Fruit fly (Drosophila melanogaster) whole organism, embryonic: ENCODE measurements around the gene Prosbeta6.

Source experiments
- Ada2b ChIP-seq: fragments of 200-800 bp; sonication (Bioruptor generic); IDR thresholded peaks from 2 replicates; pipeline ENCODE4 v1.3.6; 2022; ENCODE audit warnings: missing biosample characterization, missing genetic modification characterization
- Bteb2 ChIP-seq: fragments of 200-800 bp; sonication (Bioruptor generic); optimal IDR thresholded peaks from 2 replicates; lab custom pipeline; 2016; ENCODE audit warnings: missing biosample characterization, missing genetic modification characterization
- CG10209 ChIP-seq: fragments of 200-800 bp; sonication (Bioruptor generic); optimal IDR thresholded peaks from 3 replicates; lab custom pipeline; 2017; ENCODE audit warnings: missing biosample characterization, mild to moderate bottlenecking, missing genetic modification characterization, missing genetic modification reagents
- CG10654 ChIP-seq: fragments of 200-800 bp; sonication (Bioruptor generic); optimal IDR thresholded peaks from 2 replicates; lab custom pipeline; 2016; ENCODE audit warnings: missing biosample characterization, missing genetic modification characterization
- CG11085 ChIP-seq: fragments of 200-800 bp; sonication (Bioruptor generic); IDR thresholded peaks from 2 replicates; pipeline ENCODE4 v1.3.6; 2022; ENCODE audit warnings: missing biosample characterization, missing genetic modification characterization
- CG11456 ChIP-seq: fragments of 200-800 bp; sonication (Bioruptor generic); IDR thresholded peaks from 3 replicates; pipeline ENCODE4 v1.3.6; 2022; ENCODE audit warnings: missing biosample characterization, missing genetic modification characterization
- CG12155 ChIP-seq: fragments of 200-800 bp; sonication (Bioruptor generic); optimal IDR thresholded peaks from 3 replicates; lab custom pipeline; 2016; ENCODE audit warnings: missing biosample characterization, missing genetic modification characterization
- CG13624 ChIP-seq: fragments of 200-800 bp; sonication (Bioruptor generic); optimal IDR thresholded peaks from 2 replicates; lab custom pipeline; 2016; ENCODE audit warnings: missing biosample characterization, missing genetic modification characterization
- CG13894 ChIP-seq: fragments of 200-800 bp; sonication (Bioruptor generic); optimal IDR thresholded peaks from 3 replicates; lab custom pipeline; 2018; ENCODE audit warnings: missing biosample characterization, mild to moderate bottlenecking, missing genetic modification characterization, moderate library complexity
- CG15011 ChIP-seq: fragments of 200-800 bp; sonication (Bioruptor generic); optimal IDR thresholded peaks from 3 replicates; lab custom pipeline; 2018; ENCODE audit warnings: missing biosample characterization, mild to moderate bottlenecking, missing genetic modification characterization
- CG17359 ChIP-seq: fragments of 200-800 bp; sonication (Bioruptor generic); optimal IDR thresholded peaks from 3 replicates; lab custom pipeline; 2018; ENCODE audit warnings: missing biosample characterization, mild to moderate bottlenecking, missing genetic modification characterization, moderate library complexity
- CG18599 ChIP-seq: fragments of 200-800 bp; sonication (Bioruptor generic); optimal IDR thresholded peaks from 3 replicates; lab custom pipeline; 2017; ENCODE audit warnings: missing biosample characterization, missing genetic modification characterization, mild to moderate bottlenecking, moderate library complexity, missing genetic modification reagents
- CG2120 ChIP-seq: fragments of 200-800 bp; sonication (Bioruptor generic); optimal IDR thresholded peaks from 3 replicates; lab custom pipeline; 2016; ENCODE audit warnings: missing biosample characterization, missing genetic modification characterization
- CG33213 ChIP-seq: fragments of 200-800 bp; sonication (Bioruptor generic); optimal IDR thresholded peaks from 3 replicates; lab custom pipeline; 2016; ENCODE audit warnings: missing biosample characterization, missing genetic modification characterization
- CG34422 ChIP-seq: fragments of 200-800 bp; sonication (Bioruptor generic); IDR thresholded peaks from 3 replicates; pipeline ENCODE4 v1.3.6; 2022; ENCODE audit warnings: missing biosample characterization, missing genetic modification characterization
- CG3726 ChIP-seq: fragments of 200-800 bp; sonication (Bioruptor generic); IDR thresholded peaks from 3 replicates; pipeline ENCODE4, ENCODE4 v1.3.6; 2022; ENCODE audit warnings: missing biosample characterization, missing genetic modification characterization
- CG42726 ChIP-seq: fragments of 200-800 bp; sonication (Bioruptor generic); IDR thresholded peaks from 2 replicates; pipeline ENCODE4 v1.3.6; 2022; ENCODE audit warnings: missing biosample characterization, missing genetic modification characterization; ENCODE audit not compliant: partially characterized antibody
- CG6272 ChIP-seq: fragments of 200-800 bp; sonication (Bioruptor generic); IDR thresholded peaks from 2 replicates; pipeline ENCODE4 v1.3.6; 2022; ENCODE audit warnings: missing biosample characterization, missing genetic modification characterization
- CG6683 ChIP-seq: fragments of 200-800 bp; sonication (Bioruptor generic); optimal IDR thresholded peaks from 2 replicates; lab custom pipeline; 2017; ENCODE audit warnings: missing biosample characterization, mild to moderate bottlenecking, missing genetic modification characterization, missing genetic modification reagents
- CG6689 ChIP-seq: fragments of 200-800 bp; sonication (Bioruptor generic); IDR thresholded peaks from 2 replicates; pipeline ENCODE4 v1.3.6; 2022; ENCODE audit warnings: missing biosample characterization, missing genetic modification characterization
- E2f2 ChIP-seq: fragments of 200-800 bp; sonication (Bioruptor generic); IDR thresholded peaks from 2 replicates; pipeline ENCODE4 v1.3.6; 2022; ENCODE audit warnings: missing biosample characterization, missing genetic modification characterization
- Fer2 ChIP-seq: fragments of 200-800 bp; sonication (Bioruptor generic); optimal IDR thresholded peaks from 2 replicates; lab custom pipeline; 2018; ENCODE audit warnings: missing biosample characterization, mild to moderate bottlenecking, missing genetic modification characterization, moderate library complexity
- Fer3 ChIP-seq: fragments of 200-800 bp; sonication (Bioruptor generic); optimal IDR thresholded peaks from 2 replicates; lab custom pipeline; 2018; ENCODE audit warnings: missing biosample characterization, mild to moderate bottlenecking, missing genetic modification characterization, moderate library complexity
- GATAe ChIP-seq: fragments of 200-800 bp; sonication (Bioruptor generic); conservative IDR thresholded peaks from 2 replicates; pipeline ENCODE4 v1.3.6; 2022; ENCODE audit warnings: missing biosample characterization, missing genetic modification characterization
- HmgZ ChIP-seq: fragments of 200-800 bp; sonication (Bioruptor generic); optimal IDR thresholded peaks from 2 replicates; lab custom pipeline; 2018; ENCODE audit warnings: missing biosample characterization, mild to moderate bottlenecking, missing genetic modification characterization
- Hr78 ChIP-seq, 2 experiments: fragments of 200-800 bp in 1 of 2; fragments of >200 bp in 1 of 2; sonication (Bioruptor generic) in 1 of 2; optimal IDR thresholded peaks; 2 replicates each; lab custom pipeline; 2017 to 2019; ENCODE audit warnings: missing biosample characterization in 2 of 2, missing genetic modification characterization in 2 of 2, mild to moderate bottlenecking in 1 of 2, moderate library complexity in 1 of 2
- Max ChIP-seq: fragments of 200-800 bp; sonication (Bioruptor generic); optimal IDR thresholded peaks from 2 replicates; lab custom pipeline; 2016; ENCODE audit warnings: missing biosample characterization, mild to moderate bottlenecking, missing genetic modification characterization
- NK7.1 ChIP-seq: fragments of 200-800 bp; sonication (Bioruptor generic); optimal IDR thresholded peaks from 3 replicates; lab custom pipeline; 2016; ENCODE audit warnings: missing biosample characterization, missing genetic modification characterization
- PHDP ChIP-seq: fragments of 200-800 bp; sonication (Bioruptor generic); optimal IDR thresholded peaks from 3 replicates; lab custom pipeline; 2018; ENCODE audit warnings: missing biosample characterization, mild to moderate bottlenecking, missing genetic modification characterization, moderate library complexity
- Pdp1 ChIP-seq, 2 experiments: fragments of 200-800 bp; sonication (Bioruptor generic); optimal IDR thresholded peaks; 3 replicates each; lab custom pipeline; 2016; ENCODE audit warnings: missing biosample characterization in 2 of 2, missing genetic modification characterization in 2 of 2, mild to moderate bottlenecking in 1 of 2, moderate library complexity in 1 of 2
- Sox100B ChIP-seq: fragments of 200-800 bp; sonication (Bioruptor generic); optimal IDR thresholded peaks from 3 replicates; lab custom pipeline; 2018; ENCODE audit warnings: missing biosample characterization, mild to moderate bottlenecking, missing genetic modification characterization
- Sry-β ChIP-seq: fragments of 200-800 bp; sonication (Bioruptor generic); optimal IDR thresholded peaks from 2 replicates; lab custom pipeline; 2018; ENCODE audit warnings: missing biosample characterization, mild to moderate bottlenecking, missing genetic modification characterization, moderate library complexity
- YL-1 ChIP-seq: fragments of 200-800 bp; sonication (Bioruptor generic); optimal IDR thresholded peaks from 3 replicates; lab custom pipeline; 2017; ENCODE audit warnings: missing biosample characterization, mild to moderate bottlenecking, missing genetic modification characterization
- aop ChIP-seq: fragments of 200-800 bp; sonication (Bioruptor generic); IDR thresholded peaks from 2 replicates; pipeline ENCODE4 v1.3.6; 2022; ENCODE audit warnings: missing biosample characterization, missing genetic modification characterization
- ap ChIP-seq: fragments of 200-800 bp; sonication (Bioruptor generic); IDR thresholded peaks from 2 replicates; pipeline ENCODE4 v1.3.6; 2022; ENCODE audit warnings: missing biosample characterization, missing genetic modification characterization
- cg ChIP-seq: fragments of 200-800 bp; sonication (Bioruptor generic); optimal IDR thresholded peaks from 3 replicates; lab custom pipeline; 2019; ENCODE audit warnings: missing biosample characterization, mild to moderate bottlenecking, missing genetic modification characterization, moderate library complexity
- chn ChIP-seq: fragments of 200-800 bp; sonication (Bioruptor generic); optimal IDR thresholded peaks from 2 replicates; lab custom pipeline; 2016; ENCODE audit warnings: missing biosample characterization, missing genetic modification characterization
- ci ChIP-seq: fragments of 200-800 bp; sonication (Bioruptor generic); IDR thresholded peaks from 3 replicates; pipeline ENCODE4 v1.3.6; 2022; ENCODE audit warnings: missing biosample characterization, missing genetic modification characterization
- exex ChIP-seq: fragments of 200-800 bp; sonication (Bioruptor generic); optimal IDR thresholded peaks from 4 replicates; lab custom pipeline; 2018; ENCODE audit warnings: missing biosample characterization, mild to moderate bottlenecking, missing genetic modification characterization, moderate library complexity
- fu2 ChIP-seq: fragments of 200-800 bp; sonication (Bioruptor generic); optimal IDR thresholded peaks from 2 replicates; lab custom pipeline; 2016; ENCODE audit warnings: missing biosample characterization, missing genetic modification characterization
- kni ChIP-seq: fragments of 200-800 bp; sonication (Bioruptor generic); optimal IDR thresholded peaks from 3 replicates; lab custom pipeline; 2017; ENCODE audit warnings: mild to moderate bottlenecking, missing biosample characterization, missing genetic modification reagents, missing genetic modification characterization
- lbe ChIP-seq: fragments of 200-800 bp; sonication (Bioruptor generic); optimal IDR thresholded peaks from 2 replicates; lab custom pipeline; 2016; ENCODE audit warnings: missing biosample characterization, mild to moderate bottlenecking, missing genetic modification characterization
- lilli ChIP-seq: fragments of 200-800 bp; sonication (Bioruptor generic); optimal IDR thresholded peaks from 3 replicates; lab custom pipeline; 2016; ENCODE audit warnings: missing biosample characterization, missing genetic modification characterization
- ranshi ChIP-seq: fragments of 200-800 bp; sonication (Bioruptor generic); IDR thresholded peaks from 2 replicates; pipeline ENCODE4 v1.3.6; 2022; ENCODE audit warnings: missing biosample characterization, missing genetic modification characterization
- twi ChIP-seq: fragments of 200-800 bp; optimal IDR thresholded peaks from 2 replicates; lab custom pipeline; 2019; ENCODE audit warnings: missing biosample characterization, mild to moderate bottlenecking, missing genetic modification characterization, moderate library complexity
- tx ChIP-seq: fragments of 200-800 bp; sonication (Bioruptor generic); optimal IDR thresholded peaks from 2 replicates; lab custom pipeline; 2016; ENCODE audit warnings: missing biosample characterization, missing genetic modification characterization
- unpg ChIP-seq: fragments of 200-800 bp; sonication (Bioruptor generic); optimal IDR thresholded peaks from 3 replicates; lab custom pipeline; 2018; ENCODE audit warnings: missing biosample characterization, mild to moderate bottlenecking, missing genetic modification characterization, moderate library complexity
- usp ChIP-seq: fragments of >200 bp; optimal IDR thresholded peaks from 2 replicates; lab custom pipeline; 2017; ENCODE audit warnings: missing biosample characterization, missing genetic modification characterization
- vnd ChIP-seq: fragments of 200-800 bp; sonication (Bioruptor generic); IDR thresholded peaks from 3 replicates; pipeline ENCODE4 v1.3.6; 2022; ENCODE audit warnings: missing biosample characterization, missing genetic modification characterization; ENCODE audit not compliant: partially characterized antibody

Gene Prosbeta6

dm6 chr3L:16587994-16588622 lies 22.1 kb downstream of the Prosbeta6 start (continued):
- peak; percentile 51 for TF ChIP-seq Ada2b
- TF ChIP-seq Pdp1 (GFP tag; optimal IDR thresholded peaks at IDR 0.05; lab: Kevin White, UChicago) = peak; percentile 57 to 58
- peak; percentile 47; the same call in 1 of the 2 replicates for TF ChIP-seq ap
- TF ChIP-seq ci (GFP tag; lab: Robert Waterston, UW) = peak; percentile 77; the same call in 2 of the 3 replicates
- peak; percentile 64 for TF ChIP-seq CG18599 (GFP tag; lab: Kevin White, UChicago)
- TF ChIP-seq exex (tag; lab: Kevin White, UChicago) = no peak
- TF ChIP-seq chn (GFP tag; lab: Kevin White, UChicago) = peak; percentile 73
- no peak for TF ChIP-seq CG15011 (GFP tag; lab: Kevin White, UChicago)
- TF ChIP-seq Fer3 = peak; percentile 62
- peak; percentile 76; the same call in 2 of the 3 replicates for TF ChIP-seq CG11456 (GFP tag; lab: Robert Waterston, UW)
- peak; percentile 83 for TF ChIP-seq HmgZ (tag; lab: Kevin White, UChicago)
- peak; percentile 63 for TF ChIP-seq PHDP (tag; lab: Kevin White, UChicago)
- peak; percentile 47 for TF ChIP-seq E2f2 (GFP tag; lab: Robert Waterston, UW)
- TF ChIP-seq aop (GFP tag; lab: Robert Waterston, UW) = no peak
- peak; percentile 31 for TF ChIP-seq twi (tag; lab: Kevin White, UChicago)
- TF ChIP-seq CG3726 (GFP tag; lab: Robert Waterston, UW) = peak; percentile 11; the same call in 1 of the 3 replicates
- TF ChIP-seq CG11085 (GFP tag; lab: Robert Waterston, UW) = peak; percentile 33; the same call in 1 of the 2 replicates
- TF ChIP-seq vnd (GFP tag; lab: Robert Waterston, UW) = peak; percentile 93
- peak; percentile 93 for TF ChIP-seq YL-1 (GFP tag; lab: Kevin White, UChicago)
- TF ChIP-seq CG6272 (GFP tag; lab: Robert Waterston, UW) = peak; percentile 54
- peak; percentile 34 for TF ChIP-seq CG6683 (GFP tag; lab: Kevin White, UChicago)
- no peak for TF ChIP-seq NK7.1 (GFP tag; lab: Kevin White, UChicago)
- TF ChIP-seq CG33213 (GFP tag; lab: Kevin White, UChicago) = peak; percentile 60
- peak; percentile 66 for TF ChIP-seq kni
- peak; percentile 38 for TF ChIP-seq Bteb2 (GFP tag; lab: Kevin White, UChicago)
- peak; percentile 13 for TF ChIP-seq CG10209
- peak; percentile 9 for TF ChIP-seq CG12155 (GFP tag; lab: Kevin White, UChicago)
- TF ChIP-seq usp = no peak
- TF ChIP-seq CG13894 (tag; lab: Kevin White, UChicago) = peak; percentile 52
- peak; percentile 68 for TF ChIP-seq ranshi
- peak; percentile 75 for TF ChIP-seq CG2120 (GFP tag; lab: Kevin White, UChicago)
- TF ChIP-seq CG6689 (GFP tag; lab: Robert Waterston, UW) = peak; percentile 99
- TF ChIP-seq lbe (GFP tag; lab: Kevin White, UChicago) = peak; percentile 45
- no peak for TF ChIP-seq Sox100B (GFP tag; lab: Kevin White, UChicago)
- TF ChIP-seq Max = peak; percentile 76
- TF ChIP-seq GATAe = no peak
- TF ChIP-seq CG42726 (GFP tag; lab: Robert Waterston, UW) = peak; percentile 87
- TF ChIP-seq fu2 (GFP tag; lab: Kevin White, UChicago) = peak; percentile 34
- peak; percentile 67 for TF ChIP-seq CG13624
- peak; percentile 54 for TF ChIP-seq CG17359 (tag; lab: Kevin White, UChicago)
- TF ChIP-seq CG10654 (GFP tag; lab: Kevin White, UChicago) = peak; percentile 36
- TF ChIP-seq cg (GFP tag; lab: Kevin White, UChicago) = peak; percentile 89
- TF ChIP-seq Hr78 (GFP tag; optimal IDR thresholded peaks at IDR 0.05; lab: Kevin White, UChicago) = no peak
- TF ChIP-seq unpg (GFP tag; lab: Kevin White, UChicago) = peak; percentile 64
- TF ChIP-seq Sry-β = peak; percentile 52
- TF ChIP-seq CG34422 (GFP tag; lab: Robert Waterston, UW) = peak; percentile 77
- TF ChIP-seq tx (GFP tag; lab: Kevin White, UChicago) = peak; percentile 41
- TF ChIP-seq lilli (GFP tag; lab: Kevin White, UChicago) = peak; percentile 71
- TF ChIP-seq Fer2 = peak; percentile 17
